Fruit fly (Drosophila melanogaster) whole organism, prepupa: ENCODE measurements around the gene CG11980.

Experiments used
- CG10631 ChIP-seq: fragments of 200-800 bp; sonication (Bioruptor generic); optimal IDR thresholded peaks from 2 replicates; lab custom pipeline; 2016; ENCODE audit warnings: missing biosample characterization, missing genetic modification characterization
- CG10669 ChIP-seq: fragments of 200-800 bp; sonication (Bioruptor generic); optimal IDR thresholded peaks from 3 replicates; lab custom pipeline; 2018; ENCODE audit warnings: missing biosample characterization, mild to moderate bottlenecking, missing genetic modification characterization, moderate library complexity
- CG3032 ChIP-seq: fragments of 200-800 bp; optimal IDR thresholded peaks from 2 replicates; lab custom pipeline; 2019; ENCODE audit warnings: missing biosample characterization, mild to moderate bottlenecking, missing genetic modification characterization, moderate library complexity
- Eip78C ChIP-seq: fragments of 200-800 bp; sonication (Bioruptor generic); peaks from one replicate; lab custom pipeline; 2016; ENCODE audit warnings: missing biosample characterization, missing genetic modification characterization
- Ets96B ChIP-seq: fragments of 200-800 bp; optimal IDR thresholded peaks from 2 replicates; lab custom pipeline; 2019; ENCODE audit warnings: missing biosample characterization, mild to moderate bottlenecking, missing genetic modification characterization, moderate library complexity
- Hr38 ChIP-seq: sonication (Bioruptor generic); optimal IDR thresholded peaks from 2 replicates; lab custom pipeline; 2016; ENCODE audit warnings: missing biosample characterization, missing genetic modification characterization
- Hr4 ChIP-seq: fragments of 200-800 bp; sonication (Bioruptor generic); optimal IDR thresholded peaks from 3 replicates; lab custom pipeline; 2016; ENCODE audit warnings: missing biosample characterization, missing genetic modification characterization
- Lpt ChIP-seq: fragments of 200-800 bp; sonication (Bioruptor generic); optimal IDR thresholded peaks from 3 replicates; lab custom pipeline; 2016; ENCODE audit warnings: missing biosample characterization, missing genetic modification characterization
- Met ChIP-seq: fragments of 200-800 bp; sonication (Bioruptor generic); optimal IDR thresholded peaks from 3 replicates; lab custom pipeline; 2016; ENCODE audit warnings: missing biosample characterization, missing genetic modification characterization
- OdsH ChIP-seq: fragments of 200-800 bp; sonication (Bioruptor generic); optimal IDR thresholded peaks from 3 replicates; lab custom pipeline; 2016; ENCODE audit warnings: missing biosample characterization, missing genetic modification characterization
- Sox102F ChIP-seq: fragments of 200-800 bp; sonication (Bioruptor generic); optimal IDR thresholded peaks from 2 replicates; lab custom pipeline; 2016; ENCODE audit warnings: missing biosample characterization, mild to moderate bottlenecking, missing genetic modification characterization
- Sox14 ChIP-seq: fragments of 200-800 bp; sonication (Bioruptor generic); optimal IDR thresholded peaks from 3 replicates; lab custom pipeline; 2016; ENCODE audit warnings: missing biosample characterization, missing genetic modification characterization
- vri ChIP-seq: fragments of 200-800 bp; sonication (Bioruptor generic); optimal IDR thresholded peaks from 3 replicates; lab custom pipeline; 2016; ENCODE audit warnings: missing biosample characterization, mild to moderate bottlenecking, missing genetic modification characterization

- TF ChIP-seq Sox102F (GFP tag; lab: Kevin White, UChicago) (no peak), Ets96B (tag; lab: Kevin White, UChicago) (no peak), vri (no peak), CG10669 (GFP tag; lab: Kevin White, UChicago) (no peak), Hr4 (GFP tag; lab: Kevin White, UChicago) (no peak), OdsH (GFP tag; lab: Kevin White, UChicago) (no peak), Lpt (GFP tag; lab: Kevin White, UChicago) (no peak), CG3032 (tag; lab: Kevin White, UChicago) (no peak), Eip78C (GFP tag; lab: Kevin White, UChicago) (no peak), Hr38 (GFP tag; lab: Kevin White, UChicago) (no peak), Met (no peak), Sox14 (no peak), CG10631 (no peak)
Measured at dm6 chr3R:9001720-9002240, 2.0 kb upstream of the CG11980 start.
